Worm (Caenorhabditis elegans) whole organism, L4 larva: ENCODE data around the gene Y7A5A.1.

ENCODE experiments used
- D1046.2 ChIP-seq: fragments of 200-800 bp; sonication (Bioruptor generic); IDR thresholded peaks from 2 replicates; pipeline ENCODE4 v1.3.6; 2022; ENCODE audit warnings: missing genetic modification characterization, missing compliant biosample characterization
- F44E2.7 ChIP-seq: fragments of 200-800 bp; sonication (Bioruptor generic); IDR thresholded peaks from 2 replicates; pipeline ENCODE4 v2.1.2; 2022; ENCODE audit warnings: missing genetic modification characterization, missing compliant biosample characterization
- T26A8.4 ChIP-seq: fragments of 200-800 bp; sonication (Bioruptor generic); IDR thresholded peaks from 2 replicates; pipeline ENCODE4 v1.3.6; 2022; ENCODE audit warnings: missing genetic modification characterization, missing compliant biosample characterization
- ZK546.5 ChIP-seq, 2 experiments: sonication (generic microtip); optimal IDR thresholded peaks; 2 replicates each; lab custom pipeline; 2017; ENCODE audit warnings: missing biosample characterization in 2 of 2, missing genetic modification characterization in 2 of 2
- arid-1 ChIP-seq: fragments of 200-800 bp; sonication (Bioruptor generic); conservative IDR thresholded peaks from 2 replicates; pipeline ENCODE4 v1.3.6; 2022; ENCODE audit warnings: missing genetic modification reagents, missing genetic modification characterization, missing compliant biosample characterization
- ceh-20 ChIP-seq: fragments of 200-800 bp; sonication (Bioruptor generic); IDR thresholded peaks from 2 replicates; pipeline ENCODE4 v1.3.6; 2022; ENCODE audit warnings: missing genetic modification reagents, missing genetic modification characterization, missing compliant biosample characterization
- ceh-82 ChIP-seq: sonication (generic microtip); optimal IDR thresholded peaks from 2 replicates; lab custom pipeline; 2017; ENCODE audit warnings: missing biosample characterization, missing genetic modification characterization
- ctbp-1 ChIP-seq: fragments of 200-800 bp; sonication (Bioruptor generic); IDR thresholded peaks from 2 replicates; pipeline ENCODE4 v1.3.6; 2022; ENCODE audit warnings: missing genetic modification reagents, missing genetic modification characterization, missing compliant biosample characterization
- daf-16 ChIP-seq, 3 experiments: sonication (generic microtip); optimal IDR thresholded peaks; 2 replicates each; lab custom pipeline; 2016 to 2017; ENCODE audit warnings: missing genetic modification characterization in 3 of 3, missing genetic modification reagents in 3 of 3, mild to moderate bottlenecking in 2 of 3, missing compliant biosample characterization in 2 of 3, missing biosample characterization in 1 of 3, moderate library complexity in 1 of 3
- dmd-6 ChIP-seq: fragments of 200-800 bp; sonication (Bioruptor generic); IDR thresholded peaks from 2 replicates; pipeline ENCODE4 v1.3.6; 2022; ENCODE audit warnings: missing genetic modification reagents, missing genetic modification characterization, missing compliant biosample characterization
- dmd-8 ChIP-seq: fragments of 200-800 bp; sonication (Bioruptor generic); IDR thresholded peaks from 2 replicates; pipeline ENCODE4 v1.3.6; 2022; ENCODE audit warnings: missing genetic modification characterization, missing compliant biosample characterization
- dpl-1 ChIP-seq: fragments of 150-350 bp; optimal IDR thresholded peaks from 2 replicates; lab custom pipeline; 2014; ENCODE audit warnings: missing biosample characterization, missing genetic modification reagents, missing genetic modification characterization
- duxl-1 ChIP-seq: sonication (generic microtip); optimal IDR thresholded peaks from 2 replicates; lab custom pipeline; 2016; ENCODE audit warnings: mild to moderate bottlenecking, missing genetic modification characterization, moderate library complexity, missing compliant biosample characterization; ENCODE audit not compliant: poor library complexity
- dve-1 ChIP-seq: sonication (generic microtip); optimal IDR thresholded peaks from 2 replicates; lab custom pipeline; 2017; ENCODE audit warnings: antibody characterized with exemption, mild to moderate bottlenecking, missing genetic modification characterization, missing compliant biosample characterization; ENCODE audit not compliant: insufficient read depth
- egl-43 ChIP-seq: fragments of 200-800 bp; sonication (Bioruptor generic); IDR thresholded peaks from 2 replicates; pipeline ENCODE4 v1.3.6; 2022; ENCODE audit warnings: missing genetic modification reagents, missing genetic modification characterization, missing compliant biosample characterization
- fos-1 ChIP-seq: fragments of 150-350 bp; optimal IDR thresholded peaks from 2 replicates; lab custom pipeline; 2014; ENCODE audit warnings: missing biosample characterization, missing genetic modification characterization
- hlh-11 ChIP-seq: fragments of 200-800 bp; sonication (Bioruptor generic); optimal IDR thresholded peaks from 2 replicates; lab custom pipeline; 2018; ENCODE audit warnings: mild to moderate bottlenecking, missing genetic modification characterization, missing compliant biosample characterization
- hmg-1.1 ChIP-seq: fragments of 200-800 bp; sonication (Bioruptor generic); IDR thresholded peaks from 2 replicates; pipeline ENCODE4 v1.3.6; 2022; ENCODE audit warnings: missing genetic modification reagents, missing genetic modification characterization, missing compliant biosample characterization
- lim-7 ChIP-seq: fragments of 200-800 bp; sonication (Bioruptor generic); IDR thresholded peaks from 2 replicates; pipeline ENCODE4 v1.3.6; 2022; ENCODE audit warnings: missing genetic modification characterization, missing compliant biosample characterization
- lin-13 ChIP-seq: fragments of 150-350 bp; optimal IDR thresholded peaks from 2 replicates; lab custom pipeline; 2014; ENCODE audit warnings: missing biosample characterization, missing genetic modification reagents, missing genetic modification characterization
- lin-38 ChIP-seq: fragments of 200-800 bp; sonication (Bioruptor generic); IDR thresholded peaks from 2 replicates; pipeline ENCODE4 v1.3.6; 2022; ENCODE audit warnings: missing genetic modification reagents, missing genetic modification characterization, missing compliant biosample characterization
- lin-39 ChIP-seq: fragments of 150-350 bp; optimal IDR thresholded peaks from 2 replicates; lab custom pipeline; 2014; ENCODE audit warnings: missing biosample characterization, missing genetic modification reagents, missing genetic modification characterization
- madf-5 ChIP-seq, 2 experiments: fragments of 200-800 bp; sonication (Bioruptor generic); IDR thresholded peaks; 2 replicates each; pipeline ENCODE4 v1.3.6; 2022; ENCODE audit warnings: missing compliant biosample characterization in 2 of 2, missing genetic modification characterization in 2 of 2
- mxl-3 ChIP-seq: fragments of 200-800 bp; sonication (Bioruptor generic); optimal IDR thresholded peaks from 2 replicates; lab custom pipeline; 2018; ENCODE audit warnings: mild to moderate bottlenecking, missing genetic modification characterization, missing compliant biosample characterization
- nhr-102 ChIP-seq: sonication (generic microtip); optimal IDR thresholded peaks from 2 replicates; lab custom pipeline; 2016; ENCODE audit warnings: mild to moderate bottlenecking, missing genetic modification characterization, moderate library complexity, missing compliant biosample characterization
- nhr-25 ChIP-seq: sonication (generic microtip); optimal IDR thresholded peaks from 2 replicates; lab custom pipeline; 2017; ENCODE audit warnings: missing genetic modification characterization, mild to moderate bottlenecking, missing compliant biosample characterization, antibody characterized with exemption, moderate library complexity, borderline replicate concordance; ENCODE audit not compliant: insufficient read depth
- nhr-48 ChIP-seq: sonication (generic microtip); optimal IDR thresholded peaks from 2 replicates; lab custom pipeline; 2016; ENCODE audit warnings: mild to moderate bottlenecking, missing genetic modification characterization, missing compliant biosample characterization
- nhr-6 ChIP-seq: fragments of 150-350 bp; optimal IDR thresholded peaks from 2 replicates; lab custom pipeline; 2014; ENCODE audit warnings: missing biosample characterization, missing genetic modification characterization
- nhr-76 ChIP-seq: fragments of 150-350 bp; optimal IDR thresholded peaks from 2 replicates; lab custom pipeline; 2014; ENCODE audit warnings: missing biosample characterization, missing genetic modification characterization
- pha-4 ChIP-seq, 2 experiments: fragments of 150-350 bp in 1 of 2; fragments of 200-800 bp in 1 of 2; sonication (Bioruptor generic) in 1 of 2; IDR thresholded peaks in 1 of 2; optimal IDR thresholded peaks in 1 of 2; 2 replicates each; pipeline versions ENCODE4 v1.3.6 to Lab custom; 2014 to 2022; ENCODE audit warnings: missing genetic modification characterization in 2 of 2, missing genetic modification reagents in 2 of 2, missing biosample characterization in 1 of 2, missing compliant biosample characterization in 1 of 2
- saeg-2 ChIP-seq: fragments of 200-800 bp; sonication (Bioruptor generic); IDR thresholded peaks from 2 replicates; pipeline ENCODE4 v1.3.6; 2022; ENCODE audit warnings: missing genetic modification reagents, missing genetic modification characterization, missing compliant biosample characterization
- sdz-12 ChIP-seq: fragments of 200-800 bp; sonication (Bioruptor generic); optimal IDR thresholded peaks from 2 replicates; lab custom pipeline; 2018; ENCODE audit warnings: mild to moderate bottlenecking, missing genetic modification characterization, missing compliant biosample characterization
- tag-97 ChIP-seq: fragments of 200-800 bp; sonication (Bioruptor generic); IDR thresholded peaks from 2 replicates; pipeline ENCODE4 v1.3.6; 2022; ENCODE audit warnings: missing genetic modification characterization, missing compliant biosample characterization
- unc-39 ChIP-seq: sonication (generic microtip); optimal IDR thresholded peaks from 2 replicates; lab custom pipeline; 2017; ENCODE audit warnings: missing biosample characterization, missing genetic modification characterization
- vab-7 ChIP-seq: fragments of 200-800 bp; sonication (Bioruptor generic); IDR thresholded peaks from 2 replicates; pipeline ENCODE4 v1.3.6; 2022; ENCODE audit warnings: missing genetic modification reagents, missing genetic modification characterization, missing compliant biosample characterization
- zag-1 ChIP-seq: fragments of 150-350 bp; optimal IDR thresholded peaks from 2 replicates; lab custom pipeline; 2014; ENCODE audit warnings: missing biosample characterization, missing genetic modification characterization
- zfp-2 ChIP-seq: sonication (generic microtip); optimal IDR thresholded peaks from 2 replicates; lab custom pipeline; 2016; ENCODE audit warnings: mild to moderate bottlenecking, missing genetic modification characterization, missing compliant biosample characterization
- ztf-7 ChIP-seq: fragments of 150-350 bp; optimal IDR thresholded peaks from 2 replicates; lab custom pipeline; 2014; ENCODE audit warnings: missing biosample characterization, missing genetic modification characterization

Y7A5A.1 gene

ce11 chrX:15747814-15748213 lies 23.5 kb downstream of the Y7A5A.1 start (continued):
- TF ChIP-seq daf-16 (GFP tag; optimal IDR thresholded peaks at IDR 0.05; lab: Kevin White, UChicago) (peak in 1 of 2 experiments; percentile 15), daf-16 (tag; optimal IDR thresholded peaks at IDR 0.05; lab: Kevin White, UChicago) (peak; percentile 5), F44E2.7 (GFP tag; lab: Robert Waterston, UW) (0 out of 2 replicates have a peak, but pooled peaks have one; percentile 39), fos-1 (tag; lab: Kevin White, UChicago) (no peak), hlh-11 (tag; lab: Kevin White, UChicago) (no peak), pha-4 (GFP tag; IDR thresholded peaks at IDR 0.05; lab: Robert Waterston, UW) (peak; percentile 19; the same call in 1 of the 2 replicates), pha-4 (tag; optimal IDR thresholded peaks at IDR 0.05; lab: Kevin White, UChicago) (no peak), egl-43 (GFP tag; lab: Robert Waterston, UW) (peak; percentile 81), arid-1 (0 out of 2 replicates have a peak, but pooled peaks have one; percentile 5), nhr-6 (tag; lab: Kevin White, UChicago) (no peak), ctbp-1 (peak; percentile 47; the same call in 1 of the 2 replicates), lim-7 (GFP tag; lab: Robert Waterston, UW) (0 out of 2 replicates have a peak, but pooled peaks have one; percentile 5), D1046.2 (GFP tag; lab: Robert Waterston, UW) (0 out of 2 replicates have a peak, but pooled peaks have one; percentile 45), dmd-8 (peak; percentile 70), lin-39 (tag; lab: Kevin White, UChicago) (no peak), madf-5 (GFP tag; IDR thresholded peaks at IDR 0.05; lab: Robert Waterston, UW) (0 out of 4 replicates have a peak, but pooled peaks of 1 of the 2 experiments have one; percentile 17), dve-1 (peak; percentile 5), lin-38 (GFP tag; lab: Robert Waterston, UW) (peak; percentile 61), vab-7 (GFP tag; lab: Robert Waterston, UW) (peak; percentile 56; the same call in 1 of the 2 replicates), ceh-20 (GFP tag; lab: Robert Waterston, UW) (peak; percentile 7; the same call in 1 of the 2 replicates), dmd-6 (GFP tag; lab: Robert Waterston, UW) (no peak; the same call in 1 of the 2 replicates), T26A8.4 (GFP tag; lab: Robert Waterston, UW) (peak; percentile 81)

DNA sequence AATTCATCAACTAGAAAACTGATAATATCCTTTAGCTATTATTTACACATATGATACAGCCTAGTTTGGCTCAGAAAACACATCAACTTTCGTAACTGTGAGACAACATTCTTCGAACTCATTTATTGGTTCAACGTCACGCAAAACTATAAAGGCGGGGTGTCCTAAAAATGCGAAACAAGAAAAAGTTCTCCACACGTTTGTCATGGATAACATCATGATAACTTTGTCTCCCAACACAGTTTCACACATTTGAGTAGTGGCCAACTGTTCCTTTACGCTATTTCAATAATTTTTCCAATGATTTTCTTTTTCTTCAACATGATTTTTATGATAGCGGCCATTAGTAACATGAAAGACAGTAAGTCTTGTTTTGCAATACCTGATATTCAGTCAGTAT lies 24.6 kb downstream of the Y7A5A.1 start, which contains the start of gene srxa-9:
srxa-9 (plus strand) TSS at position 301 of the 400 bp plus-strand sequence.
- TF ChIP-seq nhr-48 (tag; lab: Kevin White, UChicago), result no peak
- no peak for TF ChIP-seq tag-97
- TF ChIP-seq T26A8.4 (GFP tag; lab: Robert Waterston, UW), result no peak
- TF ChIP-seq duxl-1, result no peak
- TF ChIP-seq F44E2.7 (GFP tag; lab: Robert Waterston, UW), result no peak
- no peak for TF ChIP-seq unc-39
- no peak for TF ChIP-seq fos-1 (tag; lab: Kevin White, UChicago)
- no peak for TF ChIP-seq ZK546.5 (tag; optimal IDR thresholded peaks at IDR 0.05; lab: Kevin White, UChicago)

DNA sequence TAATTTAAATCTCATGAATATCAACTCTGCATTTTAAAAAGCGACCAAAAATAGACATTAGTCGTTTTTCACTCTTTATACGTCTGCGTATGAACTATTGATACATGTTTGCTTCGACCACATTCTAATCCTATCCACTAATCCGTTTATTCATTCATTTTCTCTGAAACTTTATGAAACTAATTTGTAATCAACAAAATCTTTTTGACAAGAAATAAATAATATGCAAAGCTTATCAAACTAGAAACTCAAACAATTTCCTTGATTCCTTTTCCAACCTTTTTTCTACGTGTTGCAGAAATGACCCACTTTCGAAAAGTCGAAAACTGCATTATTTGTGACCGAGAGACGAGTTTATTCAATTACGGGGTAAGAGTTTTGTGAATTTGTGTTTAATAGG lies 29.0 kb downstream of the Y7A5A.1 start, which contains the start of gene nhr-255:
nhr-255 (plus strand) TSS at position 301 of the 400 bp plus-strand sequence.
- no peak for TF ChIP-seq ceh-82 (tag; lab: Kevin White, UChicago)
- TF ChIP-seq unc-39, result no peak
- no peak for TF ChIP-seq mxl-3 (GFP tag; lab: Kevin White, UChicago)
- no peak for TF ChIP-seq hlh-11 (tag; lab: Kevin White, UChicago)
- TF ChIP-seq nhr-76 (tag; lab: Kevin White, UChicago), result no peak
- no peak for TF ChIP-seq dpl-1 (GFP tag; lab: Kevin White, UChicago)
- no peak for TF ChIP-seq lin-13 (GFP tag; lab: Kevin White, UChicago)
- TF ChIP-seq zag-1 (tag; lab: Kevin White, UChicago), result no peak
- no peak for TF ChIP-seq ztf-7
- no peak for TF ChIP-seq nhr-25 (tag; lab: Kevin White, UChicago)
- no peak for TF ChIP-seq zfp-2 (tag; lab: Kevin White, UChicago)
- TF ChIP-seq hmg-1.1 (GFP tag; lab: Robert Waterston, UW), result no peak
- TF ChIP-seq daf-16 (GFP tag; optimal IDR thresholded peaks at IDR 0.05; lab: Kevin White, UChicago), result no peak
- TF ChIP-seq daf-16 (tag; optimal IDR thresholded peaks at IDR 0.05; lab: Kevin White, UChicago), result no peak
- TF ChIP-seq sdz-12 (GFP tag; lab: Kevin White, UChicago), result no peak
- TF ChIP-seq saeg-2 (GFP tag; lab: Robert Waterston, UW), result no peak
- no peak for TF ChIP-seq dmd-6 (GFP tag; lab: Robert Waterston, UW)
- no peak for TF ChIP-seq dmd-8
- TF ChIP-seq nhr-102 (tag; lab: Kevin White, UChicago), result no peak
